Fruit fly (Drosophila melanogaster) whole organism, prepupa: ENCODE measurements around the gene TfAP-2.
A peak's percentile ranks its signal among the peaks of the same experiment; 100 is the strongest.

Experiments
- CG10631 ChIP-seq: fragments of 200-800 bp; sonication (Bioruptor generic); optimal IDR thresholded peaks from 2 replicates; lab custom pipeline; 2016; ENCODE audit warnings: missing biosample characterization, missing genetic modification characterization
- CG10669 ChIP-seq: fragments of 200-800 bp; sonication (Bioruptor generic); optimal IDR thresholded peaks from 3 replicates; lab custom pipeline; 2018; ENCODE audit warnings: missing biosample characterization, mild to moderate bottlenecking, missing genetic modification characterization, moderate library complexity
- CG11762 ChIP-seq: fragments of 200-800 bp; sonication (Bioruptor generic); optimal IDR thresholded peaks from 3 replicates; lab custom pipeline; 2016; ENCODE audit warnings: missing biosample characterization, missing genetic modification characterization; ENCODE audit not compliant: insufficient read depth
- CG11902 ChIP-seq: fragments of 200-800 bp; sonication (Bioruptor generic); optimal IDR thresholded peaks from 3 replicates; lab custom pipeline; 2016; ENCODE audit warnings: missing biosample characterization, missing genetic modification characterization
- CG15336 ChIP-seq: fragments of 200-800 bp; sonication (Bioruptor generic); IDR thresholded peaks from 2 replicates; pipeline ENCODE4 v1.3.6; 2022; ENCODE audit warnings: missing biosample characterization, missing genetic modification characterization
- CG1621 ChIP-seq: fragments of 200-800 bp; sonication (Bioruptor generic); optimal IDR thresholded peaks from 3 replicates; lab custom pipeline; 2018; ENCODE audit warnings: missing biosample characterization, mild to moderate bottlenecking, missing genetic modification characterization
- CG16779 ChIP-seq: fragments of 200-800 bp; sonication (Bioruptor generic); optimal IDR thresholded peaks from 3 replicates; lab custom pipeline; 2017; ENCODE audit warnings: missing biosample characterization, mild to moderate bottlenecking, missing genetic modification characterization
- CG3032 ChIP-seq: fragments of 200-800 bp; optimal IDR thresholded peaks from 2 replicates; lab custom pipeline; 2019; ENCODE audit warnings: missing biosample characterization, mild to moderate bottlenecking, missing genetic modification characterization, moderate library complexity
- CG31627 ChIP-seq: fragments of 200-800 bp; sonication (Bioruptor generic); optimal IDR thresholded peaks from 3 replicates; lab custom pipeline; 2016; ENCODE audit warnings: missing biosample characterization, missing genetic modification characterization
- CG4318 ChIP-seq: fragments of 200-800 bp; sonication (Bioruptor generic); optimal IDR thresholded peaks from 3 replicates; lab custom pipeline; 2017; ENCODE audit warnings: missing biosample characterization, mild to moderate bottlenecking, missing genetic modification characterization
- CG6276 ChIP-seq: fragments of 200-800 bp; sonication (Bioruptor generic); optimal IDR thresholded peaks from 2 replicates; lab custom pipeline; 2017; ENCODE audit warnings: missing biosample characterization, mild to moderate bottlenecking, missing genetic modification characterization
- CG6792 ChIP-seq: fragments of 200-800 bp; sonication (Bioruptor generic); optimal IDR thresholded peaks from 3 replicates; lab custom pipeline; 2016; ENCODE audit warnings: missing biosample characterization, missing genetic modification characterization
- CG6808 ChIP-seq: fragments of 200-800 bp; sonication (Bioruptor generic); optimal IDR thresholded peaks from 3 replicates; lab custom pipeline; 2017; ENCODE audit warnings: missing biosample characterization, missing genetic modification characterization, mild to moderate bottlenecking, moderate library complexity, missing genetic modification reagents
- CG7368 ChIP-seq: fragments of 200-800 bp; sonication (Bioruptor generic); optimal IDR thresholded peaks from 3 replicates; lab custom pipeline; 2016; ENCODE audit warnings: missing biosample characterization, missing genetic modification characterization
- CG8119 ChIP-seq: fragments of 200-800 bp; sonication (Bioruptor generic); IDR thresholded peaks from 3 replicates; pipeline ENCODE4 v1.3.6; 2022; ENCODE audit warnings: missing biosample characterization, missing genetic modification characterization
- CG8319 ChIP-seq: fragments of 200-800 bp; sonication (Bioruptor generic); optimal IDR thresholded peaks from 3 replicates; lab custom pipeline; 2016; ENCODE audit warnings: missing biosample characterization, missing genetic modification characterization
- CG9139 ChIP-seq: fragments of 200-800 bp; sonication (Bioruptor generic); optimal IDR thresholded peaks from 3 replicates; lab custom pipeline; 2017; ENCODE audit warnings: missing biosample characterization, mild to moderate bottlenecking, missing genetic modification characterization
- Eip75B ChIP-seq: fragments of 200-800 bp; sonication (Bioruptor generic); optimal IDR thresholded peaks from 3 replicates; lab custom pipeline; 2016; ENCODE audit warnings: missing biosample characterization, missing genetic modification characterization
- Eip78C ChIP-seq: fragments of 200-800 bp; sonication (Bioruptor generic); peaks from one replicate; lab custom pipeline; 2016; ENCODE audit warnings: missing biosample characterization, missing genetic modification characterization
- Eip93F ChIP-seq: fragments of 200-800 bp; sonication (Bioruptor generic); optimal IDR thresholded peaks from 2 replicates; lab custom pipeline; 2016; ENCODE audit warnings: missing biosample characterization, mild to moderate bottlenecking, missing genetic modification characterization
- Ets21C ChIP-seq: fragments of 200-800 bp; sonication (Bioruptor generic); optimal IDR thresholded peaks from 3 replicates; lab custom pipeline; 2016; ENCODE audit warnings: missing biosample characterization, missing genetic modification characterization
- Ets96B ChIP-seq: fragments of 200-800 bp; optimal IDR thresholded peaks from 2 replicates; lab custom pipeline; 2019; ENCODE audit warnings: missing biosample characterization, mild to moderate bottlenecking, missing genetic modification characterization, moderate library complexity
- Gug ChIP-seq: fragments of 200-800 bp; sonication (Bioruptor generic); IDR thresholded peaks from 2 replicates; pipeline ENCODE4 v1.3.6; 2022; ENCODE audit warnings: missing biosample characterization, missing genetic modification characterization
- Hr39 ChIP-seq: fragments of 200-800 bp; sonication (Bioruptor generic); optimal IDR thresholded peaks from 2 replicates; lab custom pipeline; 2016; ENCODE audit warnings: missing biosample characterization, missing genetic modification characterization
- Hr4 ChIP-seq: fragments of 200-800 bp; sonication (Bioruptor generic); optimal IDR thresholded peaks from 3 replicates; lab custom pipeline; 2016; ENCODE audit warnings: missing biosample characterization, missing genetic modification characterization
- Lpt ChIP-seq: fragments of 200-800 bp; sonication (Bioruptor generic); optimal IDR thresholded peaks from 3 replicates; lab custom pipeline; 2016; ENCODE audit warnings: missing biosample characterization, missing genetic modification characterization
- Met ChIP-seq: fragments of 200-800 bp; sonication (Bioruptor generic); optimal IDR thresholded peaks from 3 replicates; lab custom pipeline; 2016; ENCODE audit warnings: missing biosample characterization, missing genetic modification characterization
- OdsH ChIP-seq: fragments of 200-800 bp; sonication (Bioruptor generic); optimal IDR thresholded peaks from 3 replicates; lab custom pipeline; 2016; ENCODE audit warnings: missing biosample characterization, missing genetic modification characterization
- Smox ChIP-seq: fragments of 200-800 bp; sonication (Bioruptor generic); optimal IDR thresholded peaks from 3 replicates; lab custom pipeline; 2016; ENCODE audit warnings: missing biosample characterization, missing genetic modification characterization
- Sox14 ChIP-seq: fragments of 200-800 bp; sonication (Bioruptor generic); optimal IDR thresholded peaks from 3 replicates; lab custom pipeline; 2016; ENCODE audit warnings: missing biosample characterization, missing genetic modification characterization
- Sox15 ChIP-seq: fragments of 200-800 bp; sonication (Bioruptor generic); optimal IDR thresholded peaks from 3 replicates; lab custom pipeline; 2016; ENCODE audit warnings: missing biosample characterization, missing genetic modification characterization
- acj6 ChIP-seq: fragments of 200-800 bp; sonication (Bioruptor generic); optimal IDR thresholded peaks from 3 replicates; lab custom pipeline; 2016; ENCODE audit warnings: missing biosample characterization, missing genetic modification characterization
- cyc ChIP-seq: fragments of 200-800 bp; sonication (Bioruptor generic); optimal IDR thresholded peaks from 3 replicates; lab custom pipeline; 2016; ENCODE audit warnings: missing biosample characterization, missing genetic modification characterization
- dac ChIP-seq: fragments of 200-800 bp; sonication (Bioruptor generic); optimal IDR thresholded peaks from 2 replicates; lab custom pipeline; 2017; ENCODE audit warnings: missing biosample characterization, mild to moderate bottlenecking, missing genetic modification characterization
- dsx ChIP-seq: fragments of 200-800 bp; optimal IDR thresholded peaks from 3 replicates; lab custom pipeline; 2019; ENCODE audit warnings: missing biosample characterization, mild to moderate bottlenecking, missing genetic modification characterization, moderate library complexity; ENCODE audit not compliant: poor library complexity, severe bottlenecking
- eg ChIP-seq: fragments of 200-800 bp; sonication (Bioruptor generic); IDR thresholded peaks from 3 replicates; pipeline ENCODE4 v1.3.6; 2022; ENCODE audit warnings: missing biosample characterization, missing genetic modification characterization
- esn ChIP-seq: fragments of 200-800 bp; sonication (Bioruptor generic); optimal IDR thresholded peaks from 2 replicates; lab custom pipeline; 2016; ENCODE audit warnings: missing biosample characterization, mild to moderate bottlenecking, missing genetic modification characterization, moderate library complexity
- fkh ChIP-seq: fragments of 200-800 bp; sonication (Bioruptor generic); optimal IDR thresholded peaks from 3 replicates; lab custom pipeline; 2017; ENCODE audit warnings: missing biosample characterization, mild to moderate bottlenecking, missing genetic modification characterization, moderate library complexity
- lz ChIP-seq: fragments of 200-800 bp; sonication (Bioruptor generic); optimal IDR thresholded peaks from 3 replicates; lab custom pipeline; 2016; ENCODE audit warnings: missing biosample characterization, missing genetic modification characterization
- pdm3 ChIP-seq: fragments of 200-800 bp; sonication (Bioruptor generic); optimal IDR thresholded peaks from 3 replicates; lab custom pipeline; 2016; ENCODE audit warnings: missing biosample characterization, missing genetic modification characterization
- salr ChIP-seq, 2 experiments: fragments of 200-800 bp; sonication (Bioruptor generic); optimal IDR thresholded peaks; 3 replicates each; lab custom pipeline; 2016 to 2018; ENCODE audit warnings: missing biosample characterization in 2 of 2, missing genetic modification characterization in 2 of 2, mild to moderate bottlenecking in 1 of 2
- spab ChIP-seq: fragments of 200-800 bp; sonication (Bioruptor generic); optimal IDR thresholded peaks from 2 replicates; lab custom pipeline; 2017; ENCODE audit warnings: missing biosample characterization, mild to moderate bottlenecking, missing genetic modification characterization, missing genetic modification reagents
- topi ChIP-seq: fragments of 200-800 bp; sonication (Bioruptor generic); optimal IDR thresholded peaks from 3 replicates; lab custom pipeline; 2016; ENCODE audit warnings: missing biosample characterization, missing genetic modification characterization

TfAP-2 gene

DNA sequence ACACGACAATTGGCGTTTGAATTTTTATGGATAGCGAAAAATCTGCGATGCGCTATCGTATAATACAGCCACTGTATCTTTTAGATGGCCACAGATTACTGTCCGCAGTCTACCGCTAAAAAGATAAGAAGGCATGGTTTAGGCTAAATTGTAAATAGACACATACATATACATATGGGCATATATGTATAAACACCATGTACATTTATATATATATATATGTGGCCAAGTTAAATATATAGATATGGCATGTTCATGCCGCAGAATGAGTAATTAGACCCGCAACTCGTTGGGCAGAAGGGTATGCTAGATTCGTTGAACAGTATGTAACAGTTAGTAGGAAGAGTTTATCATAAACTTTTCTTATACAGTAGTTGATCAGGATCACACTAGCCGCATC, 24.5 kb upstream of the TfAP-2 start, which contains the start of gene CapaR:
CapaR (minus strand) TSS at position 101 of the 400 bp plus-strand sequence.
- TF ChIP-seq Hr4 (no peak), CG4318 (GFP tag; lab: Kevin White, UChicago) (no peak), CG6276 (no peak), lz (GFP tag; lab: Kevin White, UChicago) (no peak), Eip78C (no peak), Met (GFP tag; lab: Kevin White, UChicago) (no peak), CG9139 (GFP tag; lab: Kevin White, UChicago) (no peak), Eip75B (GFP tag; lab: Kevin White, UChicago) (no peak), Hr39 (GFP tag; lab: Kevin White, UChicago) (no peak), cyc (GFP tag; lab: Kevin White, UChicago) (no peak), fkh (GFP tag; lab: Kevin White, UChicago) (no peak), Ets96B (tag; lab: Kevin White, UChicago) (no peak), dsx (GFP tag; lab: Kevin White, UChicago) (no peak), spab (GFP tag; lab: Kevin White, UChicago) (no peak), CG8119 (GFP tag; lab: Robert Waterston, UW) (no peak), CG16779 (tag; lab: Kevin White, UChicago) (no peak)

DNA sequence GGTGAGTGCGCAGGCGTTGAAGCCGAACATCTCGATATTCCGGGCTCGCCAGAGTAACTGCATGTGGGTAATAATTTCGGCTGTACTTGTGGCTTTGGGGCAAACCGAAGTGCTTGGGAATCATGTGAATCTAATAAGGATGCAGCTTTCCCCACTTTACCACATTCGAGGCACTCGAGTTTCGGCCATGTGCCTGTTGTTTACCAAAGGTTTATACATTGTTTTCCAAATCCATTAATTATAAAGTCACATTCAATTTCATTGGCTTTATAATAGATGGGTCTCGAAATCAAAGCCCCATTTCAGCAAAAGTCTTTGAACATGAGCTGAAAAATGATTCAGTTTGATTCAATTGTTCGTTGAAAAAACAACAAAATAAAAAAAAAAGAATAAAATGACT, 21.5 kb upstream of the TfAP-2 start, which contains the start of gene CG7634:
CG7634 (plus strand) TSS at position 301 of the 400 bp plus-strand sequence.
- TF ChIP-seq CG10631 (GFP tag; lab: Kevin White, UChicago) (no peak), salr (GFP tag; optimal IDR thresholded peaks at IDR 0.05; lab: Kevin White, UChicago) (no peak), CG11762 (no peak), CG10669 (no peak), Smox (GFP tag; lab: Kevin White, UChicago) (no peak), Ets21C (GFP tag; lab: Kevin White, UChicago) (no peak), CG6792 (no peak), esn (GFP tag; lab: Kevin White, UChicago) (no peak), CG6276 (no peak), CG15336 (no peak), dac (GFP tag; lab: Kevin White, UChicago) (no peak), fkh (GFP tag; lab: Kevin White, UChicago) (no peak), Sox15 (GFP tag; lab: Kevin White, UChicago) (no peak), Gug (GFP tag; lab: Robert Waterston, UW) (no peak), spab (GFP tag; lab: Kevin White, UChicago) (no peak), CG7368 (GFP tag; lab: Kevin White, UChicago) (no peak), Sox14 (GFP tag; lab: Kevin White, UChicago) (no peak), Ets96B (tag; lab: Kevin White, UChicago) (no peak)

DNA sequence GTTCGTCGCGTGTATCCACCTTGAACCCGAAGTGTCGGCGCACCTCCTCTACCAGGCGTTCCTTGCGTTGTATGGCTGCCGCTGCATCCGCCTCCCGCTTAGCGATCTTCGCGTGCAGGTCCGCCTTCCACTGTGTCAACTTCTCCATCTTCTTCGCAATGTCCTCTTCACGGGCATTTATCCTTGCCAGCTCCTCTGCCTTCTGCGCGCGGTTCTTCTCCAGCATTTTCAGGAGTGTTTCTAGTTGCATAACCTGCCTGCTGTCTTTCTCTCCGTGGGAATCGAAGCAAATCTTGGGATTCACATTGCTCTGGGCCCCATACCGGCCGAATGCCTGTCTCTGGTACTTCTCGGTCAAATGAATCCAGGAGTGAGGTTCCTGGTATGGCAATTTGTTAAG, 18.4 kb upstream of the TfAP-2 start:
- TF ChIP-seq CG15336 (no peak), CG3032 (tag; lab: Kevin White, UChicago) (no peak), eg (GFP tag; lab: Robert Waterston, UW) (no peak), Hr39 (GFP tag; lab: Kevin White, UChicago) (no peak), pdm3 (GFP tag; lab: Kevin White, UChicago) (no peak), salr (GFP tag; optimal IDR thresholded peaks at IDR 0.05; lab: Kevin White, UChicago) (no peak), Ets21C (GFP tag; lab: Kevin White, UChicago) (no peak), CG1621 (tag; lab: Kevin White, UChicago) (no peak)

dm6 chr3L:21568848-21569372, 17.7 kb upstream of the TfAP-2 start, which contains the start of the genes CRIF and SMC5:
TSS of gene CRIF (minus strand) at chr3L:21568898.
TSS of gene SMC5 (plus strand) at chr3L:21569176.
- TF ChIP-seq Sox14 (GFP tag; lab: Kevin White, UChicago) = no peak
- peak; percentile 48 for TF ChIP-seq Sox15 (GFP tag; lab: Kevin White, UChicago)
- peak; percentile 71 for TF ChIP-seq CG31627 (GFP tag; lab: Kevin White, UChicago)
- peak; percentile 52 for TF ChIP-seq Ets21C (GFP tag; lab: Kevin White, UChicago)
- peak; percentile 60 for TF ChIP-seq CG3032 (tag; lab: Kevin White, UChicago)
- peak; percentile 51 for TF ChIP-seq Eip93F (GFP tag; lab: Kevin White, UChicago)
- TF ChIP-seq salr (GFP tag; optimal IDR thresholded peaks at IDR 0.05; lab: Kevin White, UChicago) = peak in 1 of 2 experiments; percentile 37
- 0 out of 3 replicates have a peak, but pooled peaks have one; percentile 47 for TF ChIP-seq CG8119 (GFP tag; lab: Robert Waterston, UW)
- peak; percentile 62 for TF ChIP-seq topi (GFP tag; lab: Kevin White, UChicago)
- TF ChIP-seq CG11902 (GFP tag; lab: Kevin White, UChicago) = peak; percentile 18
- TF ChIP-seq CG15336 = 0 out of 2 replicates have a peak, but pooled peaks have one; percentile 16
- peak; percentile 53 for TF ChIP-seq cyc (GFP tag; lab: Kevin White, UChicago)
- no peak for TF ChIP-seq CG6808 (GFP tag; lab: Kevin White, UChicago)
- TF ChIP-seq acj6 = peak; percentile 63
- peak; percentile 71 for TF ChIP-seq esn (GFP tag; lab: Kevin White, UChicago)
- no peak for TF ChIP-seq OdsH (GFP tag; lab: Kevin White, UChicago)
- TF ChIP-seq CG10631 (GFP tag; lab: Kevin White, UChicago) = peak; percentile 60
- TF ChIP-seq CG11762 = peak; percentile 0
- peak; percentile 75 for TF ChIP-seq Hr4
- TF ChIP-seq lz (GFP tag; lab: Kevin White, UChicago) = peak; percentile 69
- peak; percentile 5 for TF ChIP-seq CG8319 (GFP tag; lab: Kevin White, UChicago)
- TF ChIP-seq Lpt = no peak
